Fruit fly (Drosophila melanogaster) whole organism, embryonic: ENCODE results near the gene CG43993.
A peak's percentile ranks its signal among the peaks of the same experiment; 100 is the strongest.

ENCODE experiments used
- Antp ChIP-seq: fragments of 200-800 bp; sonication (Bioruptor generic); optimal IDR thresholded peaks from 3 replicates; lab custom pipeline; 2016; ENCODE audit warnings: missing biosample characterization, missing genetic modification characterization
- Blimp-1 ChIP-seq: fragments of 200-800 bp; sonication (Bioruptor generic); optimal IDR thresholded peaks from 3 replicates; lab custom pipeline; 2018; ENCODE audit warnings: missing biosample characterization, missing genetic modification characterization, mild to moderate bottlenecking, moderate library complexity, missing genetic modification reagents
- CG10267 ChIP-seq: fragments of 200-800 bp; sonication (Bioruptor generic); optimal IDR thresholded peaks from 2 replicates; lab custom pipeline; 2018; ENCODE audit warnings: missing biosample characterization, mild to moderate bottlenecking, missing genetic modification characterization, moderate library complexity
- CG10979 ChIP-seq: fragments of 200-800 bp; sonication (Bioruptor generic); optimal IDR thresholded peaks from 2 replicates; lab custom pipeline; 2018; ENCODE audit warnings: missing biosample characterization, mild to moderate bottlenecking, missing genetic modification characterization, moderate library complexity
- CG11456 ChIP-seq: fragments of 200-800 bp; sonication (Bioruptor generic); IDR thresholded peaks from 3 replicates; pipeline ENCODE4 v1.3.6; 2022; ENCODE audit warnings: missing biosample characterization, missing genetic modification characterization
- CG11504 ChIP-seq: fragments of 200-800 bp; sonication (Bioruptor generic); optimal IDR thresholded peaks from 3 replicates; lab custom pipeline; 2019; ENCODE audit warnings: missing biosample characterization, mild to moderate bottlenecking, missing genetic modification characterization, moderate library complexity
- CG11696 ChIP-seq: fragments of 200-800 bp; sonication (Bioruptor generic); IDR thresholded peaks from 2 replicates; pipeline ENCODE4 v1.3.6; 2022; ENCODE audit warnings: missing biosample characterization, missing genetic modification characterization
- CG13123 ChIP-seq: fragments of 200-800 bp; sonication (Bioruptor generic); optimal IDR thresholded peaks from 2 replicates; lab custom pipeline; 2016; ENCODE audit warnings: missing biosample characterization, missing genetic modification characterization
- CG17328 ChIP-seq: fragments of 200-800 bp; sonication (Bioruptor generic); IDR thresholded peaks from 2 replicates; pipeline ENCODE4 v1.3.6; 2022; ENCODE audit warnings: missing biosample characterization, missing genetic modification characterization
- CG18476 ChIP-seq: fragments of 200-800 bp; sonication (Bioruptor generic); optimal IDR thresholded peaks from 2 replicates; lab custom pipeline; 2016; ENCODE audit warnings: missing biosample characterization, mild to moderate bottlenecking, missing genetic modification characterization
- CG2712 ChIP-seq: fragments of 200-800 bp; optimal IDR thresholded peaks from 3 replicates; lab custom pipeline; 2019; ENCODE audit warnings: missing biosample characterization, mild to moderate bottlenecking, missing genetic modification characterization, moderate library complexity
- CG2875 ChIP-seq: fragments of 200-800 bp; sonication (Bioruptor generic); optimal IDR thresholded peaks from 2 replicates; lab custom pipeline; 2017; ENCODE audit warnings: missing biosample characterization, mild to moderate bottlenecking, missing genetic modification characterization, missing genetic modification reagents
- CG6175 ChIP-seq: fragments of 200-800 bp; sonication (Bioruptor generic); IDR thresholded peaks from 3 replicates; pipeline ENCODE4 v1.3.6; 2022; ENCODE audit warnings: missing biosample characterization, missing genetic modification characterization
- CG6791 ChIP-seq: fragments of 200-800 bp; sonication (Bioruptor generic); IDR thresholded peaks from 3 replicates; pipeline ENCODE4 v1.3.6; 2022; ENCODE audit warnings: missing biosample characterization, missing genetic modification characterization; ENCODE audit not compliant: partially characterized antibody
- CG7745 ChIP-seq: fragments of 200-800 bp; sonication (Bioruptor generic); optimal IDR thresholded peaks from 2 replicates; lab custom pipeline; 2018; ENCODE audit warnings: missing biosample characterization, mild to moderate bottlenecking, missing genetic modification characterization, moderate library complexity
- CG8089 ChIP-seq: fragments of 200-800 bp; sonication (Bioruptor generic); optimal IDR thresholded peaks from 3 replicates; lab custom pipeline; 2016; ENCODE audit warnings: missing biosample characterization, missing genetic modification characterization
- CG9797 ChIP-seq: fragments of 200-800 bp; sonication (Bioruptor generic); optimal IDR thresholded peaks from 3 replicates; lab custom pipeline; 2018; ENCODE audit warnings: missing biosample characterization, mild to moderate bottlenecking, missing genetic modification characterization
- CrebB ChIP-seq: fragments of 200-800 bp; sonication (Bioruptor generic); optimal IDR thresholded peaks from 3 replicates; lab custom pipeline; 2018; ENCODE audit warnings: missing biosample characterization, mild to moderate bottlenecking, missing genetic modification characterization
- Dad ChIP-seq: fragments of 200-800 bp; sonication (Bioruptor generic); optimal IDR thresholded peaks from 3 replicates; lab custom pipeline; 2016; ENCODE audit warnings: missing biosample characterization, missing genetic modification characterization
- Drgx ChIP-seq: fragments of 200-800 bp; sonication (Bioruptor generic); IDR thresholded peaks from 2 replicates; pipeline ENCODE4 v1.3.6; 2022; ENCODE audit warnings: missing biosample characterization, missing genetic modification characterization
- E2f1 ChIP-seq: fragments of 200-800 bp; sonication (Bioruptor generic); IDR thresholded peaks from 2 replicates; pipeline ENCODE4 v1.3.6; 2022; ENCODE audit warnings: missing biosample characterization, missing genetic modification characterization
- HmgZ ChIP-seq: fragments of 200-800 bp; sonication (Bioruptor generic); optimal IDR thresholded peaks from 2 replicates; lab custom pipeline; 2018; ENCODE audit warnings: missing biosample characterization, mild to moderate bottlenecking, missing genetic modification characterization
- Hr51 ChIP-seq, 2 experiments: fragments of 200-800 bp; sonication (Bioruptor generic); optimal IDR thresholded peaks; 2 replicates in 1 of 2; 3 replicates in 1 of 2; lab custom pipeline; 2016 to 2018; ENCODE audit warnings: missing biosample characterization in 2 of 2, missing genetic modification characterization in 2 of 2, mild to moderate bottlenecking in 1 of 2, moderate library complexity in 1 of 2
- Hsf ChIP-seq: fragments of 200-800 bp; sonication (Bioruptor generic); optimal IDR thresholded peaks from 3 replicates; lab custom pipeline; 2016; ENCODE audit warnings: missing biosample characterization, missing genetic modification characterization
- Mrtf ChIP-seq: fragments of 200-800 bp; sonication (Bioruptor generic); IDR thresholded peaks from 3 replicates; pipeline ENCODE4 v1.3.6; 2022; ENCODE audit warnings: missing biosample characterization, missing genetic modification characterization
- NFAT ChIP-seq: fragments of 200-800 bp; sonication (Bioruptor generic); IDR thresholded peaks from 2 replicates; pipeline ENCODE4 v1.3.6; 2022; ENCODE audit warnings: missing biosample characterization, missing genetic modification characterization
- Oli ChIP-seq: fragments of 200-800 bp; sonication (Bioruptor generic); optimal IDR thresholded peaks from 2 replicates; lab custom pipeline; 2018; ENCODE audit warnings: missing biosample characterization, mild to moderate bottlenecking, missing genetic modification characterization, moderate library complexity
- Spps ChIP-seq: fragments of 200-800 bp; sonication (Bioruptor generic); optimal IDR thresholded peaks from 2 replicates; lab custom pipeline; 2018; ENCODE audit warnings: missing biosample characterization, mild to moderate bottlenecking, missing genetic modification characterization
- Ssrp ChIP-seq: fragments of 200-800 bp; sonication (Bioruptor generic); optimal IDR thresholded peaks from 2 replicates; lab custom pipeline; 2018; ENCODE audit warnings: missing biosample characterization, mild to moderate bottlenecking, missing genetic modification characterization, moderate library complexity
- amos ChIP-seq: fragments of 200-800 bp; sonication (Bioruptor generic); IDR thresholded peaks from 2 replicates; pipeline ENCODE4 v1.3.6; 2022; ENCODE audit warnings: missing biosample characterization, missing genetic modification characterization; ENCODE audit not compliant: partially characterized antibody
- ap ChIP-seq: fragments of 200-800 bp; sonication (Bioruptor generic); IDR thresholded peaks from 2 replicates; pipeline ENCODE4 v1.3.6; 2022; ENCODE audit warnings: missing biosample characterization, missing genetic modification characterization
- bsh ChIP-seq, 2 experiments: fragments of 200-800 bp; sonication (Bioruptor generic); optimal IDR thresholded peaks; 2 replicates each; lab custom pipeline; 2017 to 2018; ENCODE audit warnings: mild to moderate bottlenecking in 2 of 2, missing biosample characterization in 2 of 2, missing genetic modification characterization in 2 of 2, moderate library complexity in 1 of 2
- cwo ChIP-seq: fragments of 200-800 bp; sonication (Bioruptor generic); optimal IDR thresholded peaks from 3 replicates; lab custom pipeline; 2017; ENCODE audit warnings: missing biosample characterization, missing genetic modification characterization, mild to moderate bottlenecking, moderate library complexity, missing genetic modification reagents
- dimm ChIP-seq: fragments of 200-800 bp; sonication (Bioruptor generic); IDR thresholded peaks from 2 replicates; pipeline ENCODE4 v1.3.6; 2022; ENCODE audit warnings: missing biosample characterization, missing genetic modification characterization
- dm ChIP-seq: fragments of 200-800 bp; sonication (Bioruptor generic); optimal IDR thresholded peaks from 3 replicates; lab custom pipeline; 2016; ENCODE audit warnings: missing biosample characterization, missing genetic modification characterization
- dmrt11E ChIP-seq: fragments of 200-800 bp; sonication (Bioruptor generic); optimal IDR thresholded peaks from 3 replicates; lab custom pipeline; 2018; ENCODE audit warnings: missing biosample characterization, mild to moderate bottlenecking, missing genetic modification characterization, moderate library complexity
- dysf ChIP-seq: fragments of 200-800 bp; sonication (Bioruptor generic); IDR thresholded peaks from 3 replicates; pipeline ENCODE4 v1.3.6; 2022; ENCODE audit warnings: missing biosample characterization, missing genetic modification characterization
- fd3F ChIP-seq: fragments of 200-800 bp; sonication (Bioruptor generic); optimal IDR thresholded peaks from 2 replicates; lab custom pipeline; 2018; ENCODE audit warnings: missing biosample characterization, mild to moderate bottlenecking, missing genetic modification characterization, moderate library complexity
- gcm ChIP-seq: fragments of 200-800 bp; sonication (Bioruptor generic); optimal IDR thresholded peaks from 2 replicates; lab custom pipeline; 2019; ENCODE audit warnings: missing biosample characterization, mild to moderate bottlenecking, missing genetic modification characterization, moderate library complexity
- gsb-n ChIP-seq: fragments of 200-800 bp; sonication (Bioruptor generic); optimal IDR thresholded peaks from 3 replicates; lab custom pipeline; 2018; ENCODE audit warnings: missing biosample characterization, mild to moderate bottlenecking, missing genetic modification characterization
- jing ChIP-seq: fragments of 200-800 bp; sonication (Bioruptor generic); optimal IDR thresholded peaks from 2 replicates; lab custom pipeline; 2018; ENCODE audit warnings: missing biosample characterization, mild to moderate bottlenecking, missing genetic modification characterization
- lmd ChIP-seq: fragments of 200-800 bp; sonication (Bioruptor generic); IDR thresholded peaks from 2 replicates; pipeline ENCODE4 v1.3.6; 2022; ENCODE audit warnings: missing biosample characterization, missing genetic modification characterization
- lola ChIP-seq, 3 experiments: fragments of >200 bp in 2 of 3; fragments of 200-800 bp in 1 of 3; sonication (Bioruptor generic) in 1 of 3; optimal IDR thresholded peaks; 2 replicates each; lab custom pipeline; 2017 to 2019; ENCODE audit warnings: missing biosample characterization in 3 of 3, missing genetic modification characterization in 3 of 3, mild to moderate bottlenecking in 1 of 3, moderate library complexity in 1 of 3
- psq ChIP-seq: fragments of 200-800 bp; sonication (Bioruptor generic); optimal IDR thresholded peaks from 2 replicates; lab custom pipeline; 2017; ENCODE audit warnings: missing biosample characterization, missing genetic modification characterization
- repo ChIP-seq: fragments of 200-800 bp; sonication (Bioruptor generic); optimal IDR thresholded peaks from 2 replicates; lab custom pipeline; 2016; ENCODE audit warnings: missing biosample characterization, missing genetic modification characterization
- sens ChIP-seq: fragments of 200-800 bp; sonication (Bioruptor generic); peaks from one replicate; lab custom pipeline; 2016; ENCODE audit warnings: missing biosample characterization, missing genetic modification characterization
- slp2 ChIP-seq: fragments of 200-800 bp; sonication (Bioruptor generic); optimal IDR thresholded peaks from 2 replicates; lab custom pipeline; 2016; ENCODE audit warnings: missing biosample characterization, missing genetic modification characterization
- ttk ChIP-seq: fragments of 200-800 bp; sonication (Bioruptor generic); IDR thresholded peaks from 2 replicates; pipeline ENCODE4 v2.1.2; 2022; ENCODE audit warnings: missing biosample characterization, missing genetic modification characterization
- tx ChIP-seq: fragments of 200-800 bp; sonication (Bioruptor generic); optimal IDR thresholded peaks from 2 replicates; lab custom pipeline; 2016; ENCODE audit warnings: missing biosample characterization, missing genetic modification characterization
- zf30C ChIP-seq: fragments of 200-800 bp; sonication (Bioruptor generic); optimal IDR thresholded peaks from 3 replicates; lab custom pipeline; 2018; ENCODE audit warnings: missing biosample characterization, mild to moderate bottlenecking, missing genetic modification characterization

The CG43993 gene

dm6 chr3L:12023137-12023792 is 9.1 kb upstream of the CG43993 start (continued):
- TF ChIP-seq Hsf (GFP tag; lab: Kevin White, UChicago) (no peak), Antp (GFP tag; lab: Kevin White, UChicago) (no peak), fd3F (GFP tag; lab: Kevin White, UChicago) (no peak), Oli (no peak), Ssrp (tag; lab: Kevin White, UChicago) (peak; percentile 33), dm (GFP tag; lab: Kevin White, UChicago) (no peak), CG10979 (tag; lab: Kevin White, UChicago) (no peak), CG11696 (GFP tag; lab: Robert Waterston, UW) (peak; percentile 65; the same call in 1 of the 2 replicates), CG11456 (GFP tag; lab: Robert Waterston, UW) (no peak), psq (GFP tag; lab: Kevin White, UChicago) (no peak), ttk (GFP tag; lab: Robert Waterston, UW) (no peak), Spps (tag; lab: Kevin White, UChicago) (no peak), Hr51 (GFP tag; optimal IDR thresholded peaks at IDR 0.05; lab: Kevin White, UChicago) (peak in 1 of 2 experiments; percentile 13), Mrtf (GFP tag; lab: Robert Waterston, UW) (no peak), dysf (GFP tag; lab: Robert Waterston, UW) (no peak), tx (GFP tag; lab: Kevin White, UChicago) (no peak), E2f1 (GFP tag; lab: Robert Waterston, UW) (no peak), slp2 (GFP tag; lab: Kevin White, UChicago) (no peak), Dad (no peak), CG11504 (tag; lab: Kevin White, UChicago) (peak; percentile 41), CrebB (no peak), CG18476 (GFP tag; lab: Kevin White, UChicago) (no peak), CG10267 (tag; lab: Kevin White, UChicago) (no peak), gcm (GFP tag; lab: Kevin White, UChicago) (no peak), CG13123 (GFP tag; lab: Kevin White, UChicago) (no peak), Drgx (GFP tag; lab: Robert Waterston, UW) (peak; percentile 56; the same call in 1 of the 2 replicates), cwo (GFP tag; lab: Kevin White, UChicago) (no peak), jing (GFP tag; lab: Kevin White, UChicago) (no peak), CG7745 (tag; lab: Kevin White, UChicago) (no peak), CG6175 (GFP tag; lab: Robert Waterston, UW) (no peak), amos (no peak), Blimp-1 (peak; percentile 29), lmd (no peak), sens (GFP tag; lab: Kevin White, UChicago) (peak; percentile 8), CG6791 (GFP tag; lab: Robert Waterston, UW) (no peak), CG8089 (GFP tag; lab: Kevin White, UChicago) (no peak), CG9797 (no peak), NFAT (GFP tag; lab: Robert Waterston, UW) (no peak), dimm (no peak), CG2875 (GFP tag; lab: Kevin White, UChicago) (no peak), lola (GFP tag; optimal IDR thresholded peaks at IDR 0.05; lab: Kevin White, UChicago) (peak in 1 of 3 experiments; percentile 1), dmrt11E (tag; lab: Kevin White, UChicago) (peak; percentile 9), bsh (GFP tag; optimal IDR thresholded peaks at IDR 0.05; lab: Kevin White, UChicago) (peak in 1 of 2 experiments; percentile 28), zf30C (GFP tag; lab: Kevin White, UChicago) (no peak), repo (no peak), CG2712 (tag; lab: Kevin White, UChicago) (peak; percentile 6), HmgZ (tag; lab: Kevin White, UChicago) (no peak), ap (GFP tag; lab: Robert Waterston, UW) (no peak), gsb-n (tag; lab: Kevin White, UChicago) (no peak), CG17328 (GFP tag; lab: Robert Waterston, UW) (no peak)
